Worm (Caenorhabditis elegans) whole organism, L4 larva: ENCODE data around the gene dac-1.

Experiments
- F26F4.8 ChIP-seq: fragments of 200-800 bp; sonication (Bioruptor generic); conservative IDR thresholded peaks from 2 replicates; pipeline ENCODE4 v1.3.6; 2022; ENCODE audit warnings: missing genetic modification characterization, missing compliant biosample characterization
- F37D6.2 ChIP-seq: sonication (generic microtip); optimal IDR thresholded peaks from 2 replicates; lab custom pipeline; 2016; ENCODE audit warnings: mild to moderate bottlenecking, missing genetic modification characterization, missing compliant biosample characterization
- F44E2.7 ChIP-seq: fragments of 200-800 bp; sonication (Bioruptor generic); IDR thresholded peaks from 2 replicates; pipeline ENCODE4 v2.1.2; 2022; ENCODE audit warnings: missing genetic modification characterization, missing compliant biosample characterization
- F49E8.2 ChIP-seq: sonication (generic microtip); optimal IDR thresholded peaks from 2 replicates; lab custom pipeline; 2016; ENCODE audit warnings: missing compliant biosample characterization, mild to moderate bottlenecking, missing genetic modification characterization, borderline replicate concordance
- T20F7.1 ChIP-seq: fragments of 200-800 bp; sonication (Bioruptor generic); optimal IDR thresholded peaks from 2 replicates; lab custom pipeline; 2018; ENCODE audit warnings: mild to moderate bottlenecking, missing genetic modification characterization, missing compliant biosample characterization
- Y48G9A.11 ChIP-seq: fragments of 200-800 bp; sonication (Bioruptor generic); IDR thresholded peaks from 2 replicates; pipeline ENCODE4 v1.3.6; 2022; ENCODE audit warnings: missing genetic modification reagents, missing genetic modification characterization, missing compliant biosample characterization
- ZK337.2 ChIP-seq: fragments of 200-800 bp; sonication (Bioruptor generic); IDR thresholded peaks from 2 replicates; pipeline ENCODE4 v1.3.6; 2022; ENCODE audit warnings: missing genetic modification reagents, missing genetic modification characterization, missing compliant biosample characterization
- ZK546.5 ChIP-seq, 2 experiments: sonication (generic microtip); optimal IDR thresholded peaks; 2 replicates each; lab custom pipeline; 2017; ENCODE audit warnings: missing biosample characterization in 2 of 2, missing genetic modification characterization in 2 of 2
- aha-1 ChIP-seq: fragments of 150-350 bp; peaks from one replicate; lab custom pipeline; 2014; ENCODE audit warnings: missing biosample characterization, missing genetic modification characterization
- ama-1 ChIP-seq: fragments of 150-350 bp; optimal IDR thresholded peaks from 2 replicates; lab custom pipeline; 2014; ENCODE audit warnings: inconsistent platforms, mixed read lengths
- arid-1 ChIP-seq: fragments of 200-800 bp; sonication (Bioruptor generic); conservative IDR thresholded peaks from 2 replicates; pipeline ENCODE4 v1.3.6; 2022; ENCODE audit warnings: missing genetic modification reagents, missing genetic modification characterization, missing compliant biosample characterization
- ceh-20 ChIP-seq: fragments of 200-800 bp; sonication (Bioruptor generic); IDR thresholded peaks from 2 replicates; pipeline ENCODE4 v1.3.6; 2022; ENCODE audit warnings: missing genetic modification reagents, missing genetic modification characterization, missing compliant biosample characterization
- ceh-32 ChIP-seq: sonication (generic microtip); optimal IDR thresholded peaks from 2 replicates; lab custom pipeline; 2016; ENCODE audit warnings: mild to moderate bottlenecking, missing genetic modification characterization, missing compliant biosample characterization; ENCODE audit not compliant: poor library complexity
- ceh-44 ChIP-seq: fragments of 200-800 bp; sonication (Bioruptor generic); IDR thresholded peaks from 2 replicates; pipeline ENCODE4 v1.3.6; 2022; ENCODE audit warnings: missing genetic modification reagents, missing genetic modification characterization, missing compliant biosample characterization
- ceh-82 ChIP-seq: sonication (generic microtip); optimal IDR thresholded peaks from 2 replicates; lab custom pipeline; 2017; ENCODE audit warnings: missing biosample characterization, missing genetic modification characterization
- ces-1 ChIP-seq: fragments of 150-350 bp; sonication (generic microtip); optimal IDR thresholded peaks from 4 replicates; lab custom pipeline; 2014; ENCODE audit warnings: missing biosample characterization, missing genetic modification reagents, missing genetic modification characterization
- cey-2 ChIP-seq: sonication (generic microtip); optimal IDR thresholded peaks from 3 replicates; lab custom pipeline; 2017; ENCODE audit warnings: missing genetic modification characterization, mild to moderate bottlenecking, missing compliant biosample characterization, antibody characterized with exemption, borderline replicate concordance; ENCODE audit not compliant: insufficient read depth
- daf-12 ChIP-seq: fragments of 150-350 bp; optimal IDR thresholded peaks from 2 replicates; lab custom pipeline; 2014; ENCODE audit warnings: missing biosample characterization, missing genetic modification reagents, missing genetic modification characterization
- daf-16 ChIP-seq, 3 experiments: sonication (generic microtip); optimal IDR thresholded peaks; 2 replicates each; lab custom pipeline; 2016 to 2017; ENCODE audit warnings: missing genetic modification characterization in 3 of 3, missing genetic modification reagents in 3 of 3, mild to moderate bottlenecking in 2 of 3, missing compliant biosample characterization in 2 of 3, missing biosample characterization in 1 of 3, moderate library complexity in 1 of 3
- dmd-8 ChIP-seq: fragments of 200-800 bp; sonication (Bioruptor generic); IDR thresholded peaks from 2 replicates; pipeline ENCODE4 v1.3.6; 2022; ENCODE audit warnings: missing genetic modification characterization, missing compliant biosample characterization
- egl-27 ChIP-seq: sonication (generic microtip); optimal IDR thresholded peaks from 3 replicates; lab custom pipeline; 2017; ENCODE audit warnings: missing biosample characterization, missing genetic modification reagents, missing genetic modification characterization
- gei-8 ChIP-seq: fragments of 200-800 bp; sonication (Bioruptor generic); optimal IDR thresholded peaks from 2 replicates; lab custom pipeline; 2018; ENCODE audit warnings: mild to moderate bottlenecking, missing genetic modification characterization, missing compliant biosample characterization
- hif-1 ChIP-seq, 2 experiments: sonication (generic microtip); optimal IDR thresholded peaks; 2 replicates each; lab custom pipeline; 2016 to 2017; ENCODE audit warnings: missing compliant biosample characterization in 2 of 2, missing genetic modification characterization in 2 of 2, missing genetic modification reagents in 2 of 2, missing genotype in 2 of 2, mild to moderate bottlenecking in 1 of 2
- hlh-30 ChIP-seq: sonication (generic microtip); optimal IDR thresholded peaks from 2 replicates; lab custom pipeline; 2017; ENCODE audit warnings: antibody characterized with exemption, mild to moderate bottlenecking, missing genetic modification characterization, missing compliant biosample characterization; ENCODE audit not compliant: insufficient read depth
- jun-1 ChIP-seq: fragments of 150-350 bp; optimal IDR thresholded peaks from 2 replicates; lab custom pipeline; 2014; ENCODE audit warnings: missing biosample characterization, missing genetic modification reagents, missing genetic modification characterization
- lin-1 ChIP-seq: fragments of 200-800 bp; sonication (Bioruptor generic); IDR thresholded peaks from 2 replicates; pipeline ENCODE4 v1.3.6; 2022; ENCODE audit warnings: missing genetic modification reagents, missing genetic modification characterization, missing compliant biosample characterization
- lin-29 ChIP-seq: fragments of 200-800 bp; sonication (Bioruptor generic); IDR thresholded peaks from 2 replicates; pipeline ENCODE4 v1.3.6; 2022; ENCODE audit warnings: missing genetic modification reagents, missing genetic modification characterization, missing compliant biosample characterization
- lin-39 ChIP-seq: fragments of 150-350 bp; optimal IDR thresholded peaks from 2 replicates; lab custom pipeline; 2014; ENCODE audit warnings: missing biosample characterization, missing genetic modification reagents, missing genetic modification characterization
- madf-9 ChIP-seq: fragments of 200-800 bp; sonication (Bioruptor generic); conservative IDR thresholded peaks from 2 replicates; pipeline ENCODE4 v1.3.6; 2022; ENCODE audit warnings: missing genetic modification reagents, missing genetic modification characterization, missing compliant biosample characterization
- mes-2 ChIP-seq: sonication (generic microtip); optimal IDR thresholded peaks from 2 replicates; lab custom pipeline; 2016; ENCODE audit warnings: missing genotype, mild to moderate bottlenecking, missing genetic modification characterization, missing compliant biosample characterization; ENCODE audit not compliant: poor library complexity, severe bottlenecking
- nhr-10 ChIP-seq: fragments of 150-350 bp; optimal IDR thresholded peaks from 2 replicates; lab custom pipeline; 2014; ENCODE audit warnings: missing biosample characterization, missing genetic modification characterization
- nhr-237 ChIP-seq: sonication (generic microtip); optimal IDR thresholded peaks from 2 replicates; lab custom pipeline; 2017; ENCODE audit warnings: missing biosample characterization, missing genetic modification characterization
- nhr-25 ChIP-seq: sonication (generic microtip); optimal IDR thresholded peaks from 2 replicates; lab custom pipeline; 2017; ENCODE audit warnings: missing genetic modification characterization, mild to moderate bottlenecking, missing compliant biosample characterization, antibody characterized with exemption, moderate library complexity, borderline replicate concordance; ENCODE audit not compliant: insufficient read depth
- nhr-28 ChIP-seq: fragments of 150-350 bp; optimal IDR thresholded peaks from 2 replicates; lab custom pipeline; 2014; ENCODE audit warnings: missing biosample characterization, missing genetic modification characterization
- nhr-48 ChIP-seq: sonication (generic microtip); optimal IDR thresholded peaks from 2 replicates; lab custom pipeline; 2016; ENCODE audit warnings: mild to moderate bottlenecking, missing genetic modification characterization, missing compliant biosample characterization
- nhr-76 ChIP-seq: fragments of 150-350 bp; optimal IDR thresholded peaks from 2 replicates; lab custom pipeline; 2014; ENCODE audit warnings: missing biosample characterization, missing genetic modification characterization
- pqm-1 ChIP-seq: sonication (generic microtip); optimal IDR thresholded peaks from 2 replicates; lab custom pipeline; 2017; ENCODE audit warnings: missing biosample characterization, missing genetic modification characterization
- rbr-2 ChIP-seq: sonication (generic microtip); optimal IDR thresholded peaks from 2 replicates; lab custom pipeline; 2016; ENCODE audit warnings: missing genotype, missing genetic modification characterization, missing compliant biosample characterization
- tag-97 ChIP-seq: fragments of 200-800 bp; sonication (Bioruptor generic); IDR thresholded peaks from 2 replicates; pipeline ENCODE4 v1.3.6; 2022; ENCODE audit warnings: missing genetic modification characterization, missing compliant biosample characterization
- tra-1 ChIP-seq: fragments of 200-800 bp; sonication (Bioruptor generic); IDR thresholded peaks from 2 replicates; pipeline ENCODE4 v1.3.6; 2022; ENCODE audit warnings: missing genetic modification reagents, missing genetic modification characterization, missing compliant biosample characterization
- unc-130 ChIP-seq: sonication (generic microtip); optimal IDR thresholded peaks from 2 replicates; lab custom pipeline; 2016; ENCODE audit warnings: missing genetic modification reagents, missing genetic modification characterization, missing compliant biosample characterization
- unc-39 ChIP-seq: sonication (generic microtip); optimal IDR thresholded peaks from 2 replicates; lab custom pipeline; 2017; ENCODE audit warnings: missing biosample characterization, missing genetic modification characterization
- unc-62 ChIP-seq, 3 experiments: fragments of 150-350 bp in 1 of 3; sonication (generic microtip); optimal IDR thresholded peaks in 2 of 3; peaks in 1 of 3; 1 replicate in 1 of 3; 2 replicates in 2 of 3; lab custom pipeline; 2014 to 2017; ENCODE audit warnings: missing biosample characterization in 3 of 3, missing genetic modification characterization in 3 of 3, missing genetic modification reagents in 3 of 3, missing genotype in 1 of 3
- vab-7 ChIP-seq: fragments of 200-800 bp; sonication (Bioruptor generic); IDR thresholded peaks from 2 replicates; pipeline ENCODE4 v1.3.6; 2022; ENCODE audit warnings: missing genetic modification reagents, missing genetic modification characterization, missing compliant biosample characterization
- zfp-2 ChIP-seq: sonication (generic microtip); optimal IDR thresholded peaks from 2 replicates; lab custom pipeline; 2016; ENCODE audit warnings: mild to moderate bottlenecking, missing genetic modification characterization, missing compliant biosample characterization
- zip-11 ChIP-seq: fragments of 200-800 bp; sonication (Bioruptor generic); IDR thresholded peaks from 2 replicates; pipeline ENCODE4 v1.3.6; 2022; ENCODE audit warnings: missing genetic modification characterization, missing compliant biosample characterization
- zip-2 ChIP-seq: fragments of 150-350 bp; optimal IDR thresholded peaks from 2 replicates; lab custom pipeline; 2014; ENCODE audit warnings: missing biosample characterization, missing genetic modification characterization
- ztf-7 ChIP-seq: fragments of 150-350 bp; optimal IDR thresholded peaks from 2 replicates; lab custom pipeline; 2014; ENCODE audit warnings: missing biosample characterization, missing genetic modification characterization

The dac-1 gene

ce11 chrIII:833711-834442, 17.9 kb downstream of the dac-1 start:
- TF ChIP-seq ZK337.2 (GFP tag; lab: Robert Waterston, UW) (no peak), ceh-44 (GFP tag; lab: Robert Waterston, UW) (no peak), vab-7 (GFP tag; lab: Robert Waterston, UW) (peak; percentile 50; the same call in 1 of the 2 replicates), daf-16 (GFP tag; optimal IDR thresholded peaks at IDR 0.05; lab: Kevin White, UChicago) (peak; percentile 17 to 53), daf-16 (tag; optimal IDR thresholded peaks at IDR 0.05; lab: Kevin White, UChicago) (peak; percentile 88), nhr-48 (tag; lab: Kevin White, UChicago) (peak; percentile 83), hif-1 (tag; optimal IDR thresholded peaks at IDR 0.05; lab: Kevin White, UChicago) (peak; percentile 52 to 88), gei-8 (peak; percentile 72), cey-2 (tag; lab: Kevin White, UChicago) (peak; percentile 82), mes-2 (tag; lab: Kevin White, UChicago) (peak; percentile 69), nhr-10 (peak; percentile 88), T20F7.1 (GFP tag; lab: Kevin White, UChicago) (peak; percentile 73), tag-97 (GFP tag; lab: Robert Waterston, UW) (no peak), madf-9 (peak; percentile 57; the same call in 1 of the 2 replicates), hlh-30 (tag; lab: Kevin White, UChicago) (peak; percentile 98), jun-1 (peak; percentile 85), F49E8.2 (tag; lab: Kevin White, UChicago) (no peak), arid-1 (GFP tag; lab: Robert Waterston, UW) (peak; percentile 65; the same call in 1 of the 2 replicates), dmd-8 (GFP tag; lab: Robert Waterston, UW) (no peak), zip-11 (GFP tag; lab: Robert Waterston, UW) (no peak), ceh-32 (no peak), lin-1 (GFP tag; lab: Robert Waterston, UW) (peak; percentile 78; the same call in 1 of the 2 replicates), zip-2 (tag; lab: Kevin White, UChicago) (no peak), F26F4.8 (GFP tag; lab: Robert Waterston, UW) (no peak), daf-12 (no peak), F37D6.2 (peak; percentile 32), ZK546.5 (tag; optimal IDR thresholded peaks at IDR 0.05; lab: Kevin White, UChicago) (peak in 1 of 2 experiments; percentile 38), nhr-76 (peak; percentile 37), nhr-28 (tag; lab: Kevin White, UChicago) (peak; percentile 98), zfp-2 (tag; lab: Kevin White, UChicago) (no peak), F44E2.7 (GFP tag; lab: Robert Waterston, UW) (no peak), unc-130 (no peak), ces-1 (GFP tag; lab: Kevin White, UChicago) (no peak), Y48G9A.11 (no peak), ama-1 (lab: Kevin White, UChicago) (peak; percentile 97), aha-1 (tag; lab: Kevin White, UChicago) (peak; percentile 99), lin-29 (no peak), rbr-2 (tag; lab: Kevin White, UChicago) (peak; percentile 85), pqm-1 (tag; lab: Kevin White, UChicago) (peak; percentile 35), unc-62 (GFP tag; optimal IDR thresholded peaks at IDR 0.05 in 1 of 2; lab: Kevin White, UChicago) (peak; percentile 25 to 100), unc-62 (tag; optimal IDR thresholded peaks at IDR 0.05; lab: Kevin White, UChicago) (no peak), tra-1 (GFP tag; lab: Robert Waterston, UW) (peak; percentile 77), ceh-82 (no peak), egl-27 (no peak), nhr-237 (tag; lab: Kevin White, UChicago) (no peak), ztf-7 (peak; percentile 98), ceh-20 (GFP tag; lab: Robert Waterston, UW) (peak; percentile 88), lin-39 (tag; lab: Kevin White, UChicago) (no peak), nhr-25 (peak; percentile 92), unc-39 (tag; lab: Kevin White, UChicago) (no peak)
